Worm (Caenorhabditis elegans): ENCODE results near the gene cct-8.

The cct-8 gene

ce11 chrIV:1126490-1126889 is 32.8 kb upstream of the cct-8 start, which contains the start of gene perm-2:
Gene perm-2 (plus strand): TSS chrIV:1126790.
- TF ChIP-seq tbp1 (GFP tag; optimal IDR thresholded peaks at IDR 0.05) (no peak), zfh-2 (GFP tag; conservative IDR thresholded peaks at IDR 0.05) (peak; percentile 52; the same call in 1 of the 2 replicates), cebp-2 (GFP tag; IDR thresholded peaks at IDR 0.05) (0 out of 2 replicates have a peak, but pooled peaks have one; percentile 29)

ce11 chrIV:1124741-1125140 is 31.0 kb upstream of the cct-8 start, which contains the start of gene perm-4:
Gene perm-4 (minus strand): TSS chrIV:1125107.
- TF ChIP-seq lir-1 (GFP tag; conservative IDR thresholded peaks at IDR 0.05), result no peak
- TF ChIP-seq zfh-2 (GFP tag; conservative IDR thresholded peaks at IDR 0.05), result peak; percentile 91

- TF ChIP-seq ccch-3 (GFP tag; optimal IDR thresholded peaks at IDR 0.05), result no peak
- TF ChIP-seq ceh-58 (GFP tag; IDR thresholded peaks at IDR 0.05), result 0 out of 2 replicates have a peak, but pooled peaks have one; percentile 53
- peak; percentile 84 for TF ChIP-seq zfh-2 (GFP tag; conservative IDR thresholded peaks at IDR 0.05)
These were observed 29.6 kb upstream of the cct-8 start for ce11 chrIV:1123357-1123756.

DNA sequence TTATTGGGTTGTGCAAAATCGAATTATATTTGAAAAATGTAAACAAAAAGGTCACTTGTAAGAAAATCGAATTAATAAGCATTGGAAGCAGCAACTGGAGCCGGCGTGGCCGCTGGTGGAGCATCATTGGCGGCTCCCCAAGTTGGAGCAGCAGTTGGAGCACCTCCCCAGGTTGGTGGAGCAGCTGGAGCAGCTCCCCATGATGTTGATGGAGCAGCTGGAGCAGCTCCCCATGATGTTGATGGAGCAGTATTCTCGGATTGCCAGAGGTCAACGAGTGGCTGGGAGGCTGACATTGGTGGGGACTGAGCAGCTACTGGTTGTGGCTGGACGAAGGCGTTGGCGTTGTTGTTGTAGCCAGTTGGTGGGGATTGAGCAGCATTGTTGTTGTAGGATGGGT is 27.8 kb upstream of the cct-8 start:
- TF ChIP-seq atf-7 (tag; optimal IDR thresholded peaks at IDR 0.05) (peak; percentile 15), F10E7.11 (tag; optimal IDR thresholded peaks at IDR 0.05) (peak; percentile 25), cebp-1 (GFP tag; IDR thresholded peaks at IDR 0.05) (no peak), cebp-1 (tag; optimal IDR thresholded peaks at IDR 0.05) (no peak), zfh-2 (GFP tag; conservative IDR thresholded peaks at IDR 0.05) (peak; percentile 96), C17E4.6 (GFP tag; IDR thresholded peaks at IDR 0.05) (no peak), egrh-3 (GFP tag; IDR thresholded peaks at IDR 0.05) (peak; percentile 85), hlh-12 (tag; optimal IDR thresholded peaks at IDR 0.05) (no peak)

ce11 chrIV:1120865-1121264 is 27.1 kb upstream of the cct-8 start:
- TF ChIP-seq hsf-1 (GFP tag; IDR thresholded peaks at IDR 0.05) (0 out of 2 replicates have a peak, but pooled peaks have one; percentile 18), F55B11.4 (tag; optimal IDR thresholded peaks at IDR 0.05; ENCODE audit: borderline replicate concordance, insufficient read depth) (no peak), F39B2.1 (GFP tag; IDR thresholded peaks at IDR 0.05) (0 out of 2 replicates have a peak, but pooled peaks have one; percentile 5), Y53G8AR.9 (GFP tag; conservative IDR thresholded peaks at IDR 0.05) (0 out of 2 replicates have a peak, but pooled peaks have one; percentile 15), cebp-1 (GFP tag; IDR thresholded peaks at IDR 0.05) (0 out of 2 replicates have a peak, but pooled peaks have one; percentile 32), cebp-1 (tag; optimal IDR thresholded peaks at IDR 0.05) (no peak), chd-7 (tag; optimal IDR thresholded peaks at IDR 0.05) (no peak), xnd-1 (tag; optimal IDR thresholded peaks at IDR 0.05) (no peak)

ce11 chrIV:1118566-1118965 is 24.8 kb upstream of the cct-8 start, which contains the start of gene srx-13:
Gene srx-13 (minus strand): TSS chrIV:1118666.
- TF ChIP-seq madf-3 (GFP tag; IDR thresholded peaks at IDR 0.05) (no peak), Y53F4B.3 (GFP tag; IDR thresholded peaks at IDR 0.05) (no peak), Y56A3A.18 (GFP tag; IDR thresholded peaks at IDR 0.05) (no peak), cebp-1 (GFP tag; IDR thresholded peaks at IDR 0.05) (no peak), cebp-1 (tag; optimal IDR thresholded peaks at IDR 0.05) (no peak), die-1 (tag; optimal IDR thresholded peaks at IDR 0.05) (no peak), lin-54 (GFP tag; optimal IDR thresholded peaks at IDR 0.05) (no peak), F57A8.1 (GFP tag; optimal IDR thresholded peaks at IDR 0.05) (no peak), hmg-20 (GFP tag; IDR thresholded peaks at IDR 0.05) (no peak), ama-1 (optimal IDR thresholded peaks at IDR 0.05) (no peak), ama-1 (GFP tag; optimal IDR thresholded peaks at IDR 0.05) (no peak), Y95B8A.8 (GFP tag; IDR thresholded peaks at IDR 0.05) (no peak), ceh-40 (GFP tag; IDR thresholded peaks at IDR 0.05) (no peak), aptf-2 (GFP tag; conservative IDR thresholded peaks at IDR 0.05) (no peak), F23B12.7 (tag; optimal IDR thresholded peaks at IDR 0.05; ENCODE audit: insufficient read depth) (no peak), nfya-2 (GFP tag; IDR thresholded peaks at IDR 0.05) (no peak)

Data from whole organism, young adult.